Fruit fly (Drosophila melanogaster) whole organism, wandering third instar larva: ENCODE data around the gene Polr1B.

Source experiments
- Abd-B ChIP-seq: fragments of >200 bp; optimal IDR thresholded peaks from 2 replicates; lab custom pipeline; 2017; ENCODE audit warnings: missing biosample characterization, missing genetic modification characterization
- CG32264 ChIP-seq: fragments of 200-800 bp; sonication (Bioruptor generic); optimal IDR thresholded peaks from 2 replicates; lab custom pipeline; 2016; ENCODE audit warnings: missing biosample characterization, missing genetic modification characterization
- CG9705 ChIP-seq: fragments of 200-800 bp; sonication (Bioruptor generic); optimal IDR thresholded peaks from 2 replicates; lab custom pipeline; 2018; ENCODE audit warnings: missing biosample characterization, mild to moderate bottlenecking, missing genetic modification characterization
- CrebA ChIP-seq: fragments of 200-800 bp; sonication (Bioruptor generic); optimal IDR thresholded peaks from 2 replicates; lab custom pipeline; 2016; ENCODE audit warnings: missing biosample characterization, mild to moderate bottlenecking, missing genetic modification characterization, borderline replicate concordance
- Dfd ChIP-seq: fragments of >200 bp; optimal IDR thresholded peaks from 2 replicates; lab custom pipeline; 2017; ENCODE audit warnings: missing biosample characterization, missing genetic modification characterization
- Dif ChIP-seq: fragments of 200-275, 200-300 bp; sonication (Bioruptor generic); optimal IDR thresholded peaks from 2 replicates; lab custom pipeline; 2018; ENCODE audit warnings: missing biosample characterization, missing genetic modification characterization; ENCODE audit not compliant: partially characterized antibody
- GATAd ChIP-seq: sonication (Bioruptor generic); optimal IDR thresholded peaks from 2 replicates; lab custom pipeline; 2016; ENCODE audit warnings: missing biosample characterization, missing genetic modification characterization
- HLH106 ChIP-seq: fragments of 200-800 bp; optimal IDR thresholded peaks from 3 replicates; lab custom pipeline; 2019; ENCODE audit warnings: missing biosample characterization, mild to moderate bottlenecking, missing genetic modification characterization, moderate library complexity
- Hnf4 ChIP-seq: fragments of 200-800 bp; sonication (Bioruptor generic); optimal IDR thresholded peaks from 2 replicates; lab custom pipeline; 2016; ENCODE audit warnings: missing biosample characterization, mild to moderate bottlenecking, missing genetic modification characterization
- Hr78 ChIP-seq: fragments of >200 bp; optimal IDR thresholded peaks from 2 replicates; lab custom pipeline; 2017; ENCODE audit warnings: missing biosample characterization, missing genetic modification characterization
- Hr83 ChIP-seq: fragments of 200-300 bp; sonication (Bioruptor generic); optimal IDR thresholded peaks from 2 replicates; lab custom pipeline; 2016; ENCODE audit warnings: missing biosample characterization, mild to moderate bottlenecking, missing genetic modification characterization, moderate library complexity; ENCODE audit not compliant: poor library complexity, severe bottlenecking
- Jra ChIP-seq: sonication (Bioruptor generic); optimal IDR thresholded peaks from 2 replicates; lab custom pipeline; 2016; ENCODE audit warnings: missing biosample characterization, missing genetic modification characterization
- Mio ChIP-seq: sonication (Bioruptor generic); optimal IDR thresholded peaks from 2 replicates; lab custom pipeline; 2016; ENCODE audit warnings: missing biosample characterization, missing genetic modification characterization
- Myc ChIP-seq: fragments of >200 bp; optimal IDR thresholded peaks from 2 replicates; lab custom pipeline; 2017
- N ChIP-seq: fragments of >200 bp; optimal IDR thresholded peaks from 2 replicates; lab custom pipeline; 2018; ENCODE audit warnings: missing biosample characterization, missing external identifiers, missing genetic modification characterization
- OdsH ChIP-seq: fragments of 200-800 bp; sonication (Bioruptor generic); optimal IDR thresholded peaks from 2 replicates; lab custom pipeline; 2016; ENCODE audit warnings: missing biosample characterization, mild to moderate bottlenecking, missing genetic modification characterization
- Rel ChIP-seq, 2 experiments: fragments of 200-800 bp; sonication (Bioruptor generic) in 1 of 2; optimal IDR thresholded peaks; 2 replicates in 1 of 2; 3 replicates in 1 of 2; lab custom pipeline; 2016 to 2019; ENCODE audit warnings: mild to moderate bottlenecking in 2 of 2, missing biosample characterization in 2 of 2, missing genetic modification characterization in 2 of 2, moderate library complexity in 1 of 2
- Sp1 ChIP-seq: fragments of 200-800 bp; sonication (Bioruptor generic); optimal IDR thresholded peaks from 3 replicates; lab custom pipeline; 2019; ENCODE audit warnings: missing biosample characterization, mild to moderate bottlenecking, missing genetic modification characterization, moderate library complexity
- Vsx2 ChIP-seq: fragments of 200-300, 225-300 bp; sonication (Bioruptor generic); optimal IDR thresholded peaks from 2 replicates; lab custom pipeline; 2018; ENCODE audit warnings: missing biosample characterization, missing genetic modification characterization; ENCODE audit not compliant: partially characterized antibody
- br ChIP-seq: fragments of 200-800 bp; sonication (Bioruptor generic); optimal IDR thresholded peaks from 2 replicates; lab custom pipeline; 2016; ENCODE audit warnings: missing biosample characterization, missing genetic modification characterization
- brk ChIP-seq: fragments of 200-800 bp; sonication (Bioruptor generic); optimal IDR thresholded peaks from 2 replicates; lab custom pipeline; 2016; ENCODE audit warnings: missing biosample characterization, mild to moderate bottlenecking, missing genetic modification characterization
- dl ChIP-seq, 2 experiments: fragments of 175-275, 200-275 bp in 1 of 2; fragments of 200-275 bp in 1 of 2; sonication (Bioruptor generic); optimal IDR thresholded peaks; lab custom pipeline; 2018; ENCODE audit warnings: mild to moderate bottlenecking in 2 of 2, missing biosample characterization in 2 of 2, missing genetic modification characterization in 2 of 2, moderate library complexity in 2 of 2; ENCODE audit not compliant: partially characterized antibody in 2 of 2, insufficient read depth in 1 of 2
- dmrt93B ChIP-seq: fragments of 200-800 bp; sonication (Bioruptor generic); optimal IDR thresholded peaks from 2 replicates; lab custom pipeline; 2018; ENCODE audit warnings: missing biosample characterization, mild to moderate bottlenecking, missing genetic modification characterization
- dsf ChIP-seq: sonication (Bioruptor generic); optimal IDR thresholded peaks from 2 replicates; lab custom pipeline; 2016; ENCODE audit warnings: missing biosample characterization, missing genetic modification characterization, borderline replicate concordance
- ey ChIP-seq: fragments of 200-800 bp; sonication (Bioruptor generic); optimal IDR thresholded peaks from 2 replicates; lab custom pipeline; 2016; ENCODE audit warnings: missing biosample characterization, missing genetic modification characterization
- foxo ChIP-seq, 2 experiments: fragments of 200-800 bp; sonication (Bioruptor generic); optimal IDR thresholded peaks; 2 replicates in 1 of 2; 3 replicates in 1 of 2; lab custom pipeline; 2016 to 2017; ENCODE audit warnings: missing biosample characterization in 2 of 2, missing genetic modification characterization in 2 of 2
- fru ChIP-seq: fragments of 200-800 bp; sonication (Bioruptor generic); optimal IDR thresholded peaks from 3 replicates; lab custom pipeline; 2016; ENCODE audit warnings: missing biosample characterization, mild to moderate bottlenecking, missing genetic modification characterization
- h ChIP-seq: fragments of 200-800 bp; sonication (Bioruptor generic); optimal IDR thresholded peaks from 3 replicates; lab custom pipeline; 2016; ENCODE audit warnings: missing biosample characterization, mild to moderate bottlenecking, missing genetic modification characterization
- jim ChIP-seq: fragments of 175-275, 200-325 bp; sonication (Bioruptor generic); optimal IDR thresholded peaks from 2 replicates; lab custom pipeline; 2016; ENCODE audit warnings: missing biosample characterization, mild to moderate bottlenecking, missing genetic modification characterization
- lola ChIP-seq: fragments of >200 bp; optimal IDR thresholded peaks from 2 replicates; lab custom pipeline; 2017; ENCODE audit warnings: missing biosample characterization, missing genetic modification characterization
- pan ChIP-seq: fragments of >200 bp; optimal IDR thresholded peaks from 2 replicates; lab custom pipeline; 2017
- psq ChIP-seq: fragments of 200-800 bp; sonication (Bioruptor generic); optimal IDR thresholded peaks from 3 replicates; lab custom pipeline; 2017; ENCODE audit warnings: missing biosample characterization, mild to moderate bottlenecking, missing genetic modification characterization, moderate library complexity
- rgr ChIP-seq: fragments of 200-800 bp; sonication (Bioruptor generic); optimal IDR thresholded peaks from 3 replicates; lab custom pipeline; 2016; ENCODE audit warnings: missing biosample characterization, mild to moderate bottlenecking, missing genetic modification characterization
- sage ChIP-seq: fragments of 200-800 bp; sonication (Bioruptor generic); optimal IDR thresholded peaks from 2 replicates; lab custom pipeline; 2016; ENCODE audit warnings: missing biosample characterization, mild to moderate bottlenecking, missing genetic modification characterization
- sv ChIP-seq: fragments of 200-800 bp; sonication (Bioruptor generic); optimal IDR thresholded peaks from 3 replicates; lab custom pipeline; 2016; ENCODE audit warnings: missing biosample characterization, missing genetic modification characterization
- tai ChIP-seq: sonication (Bioruptor generic); optimal IDR thresholded peaks from 2 replicates; lab custom pipeline; 2016; ENCODE audit warnings: missing biosample characterization, missing genetic modification characterization
- usp ChIP-seq: fragments of >200 bp; optimal IDR thresholded peaks from 2 replicates; lab custom pipeline; 2017; ENCODE audit warnings: missing biosample characterization, missing genetic modification characterization
- woc ChIP-seq: sonication (Bioruptor generic); optimal IDR thresholded peaks from 2 replicates; lab custom pipeline; 2016; ENCODE audit warnings: missing biosample characterization, mild to moderate bottlenecking, missing genetic modification characterization

Gene Polr1B

dm6 chr2L:414593-415399 is 10.7 kb downstream of the Polr1B start, which contains the start of the genes AP-2alpha and ebi (continued):
- TF ChIP-seq sage (GFP tag; lab: Kevin White, UChicago) (no peak), Mio (GFP tag; lab: Kevin White, UChicago) (no peak), jim (GFP tag; lab: Kevin White, UChicago) (no peak), Sp1 (GFP tag; lab: Kevin White, UChicago) (peak; percentile 88), N (GFP tag; lab: Kevin White, UChicago) (no peak), sv (GFP tag; lab: Kevin White, UChicago) (peak; percentile 86), dsf (peak; percentile 69), lola (GFP tag; lab: Kevin White, UChicago) (no peak), dmrt93B (GFP tag; lab: Kevin White, UChicago) (peak; percentile 81), pan (lab: Kevin White, UChicago) (no peak), HLH106 (tag; lab: Kevin White, UChicago) (peak; percentile 88), h (GFP tag; lab: Kevin White, UChicago) (peak; percentile 89), fru (GFP tag; lab: Kevin White, UChicago) (peak; percentile 94), CG32264 (GFP tag; lab: Kevin White, UChicago) (peak; percentile 17), Vsx2 (GFP tag; lab: Kevin White, UChicago) (no peak), Hr78 (GFP tag; lab: Kevin White, UChicago) (no peak)

- TF ChIP-seq CrebA (GFP tag; lab: Kevin White, UChicago) (no peak), sage (GFP tag; lab: Kevin White, UChicago) (no peak), foxo (GFP tag; optimal IDR thresholded peaks at IDR 0.05; lab: Kevin White, UChicago) (peak; percentile 18 to 46), CG9705 (GFP tag; lab: Kevin White, UChicago) (peak; percentile 59), Dfd (GFP tag; lab: Kevin White, UChicago) (no peak), brk (no peak), br (GFP tag; lab: Kevin White, UChicago) (peak; percentile 74), lola (GFP tag; lab: Kevin White, UChicago) (no peak), pan (lab: Kevin White, UChicago) (no peak), dl (GFP tag; optimal IDR thresholded peaks at IDR 0.05; lab: Kevin White, UChicago; ENCODE audit: insufficient read depth in 1 of 2, partially characterized antibody in 2 of 2) (no peak), usp (GFP tag; lab: Kevin White, UChicago) (no peak), psq (GFP tag; lab: Kevin White, UChicago) (peak; percentile 51), N (GFP tag; lab: Kevin White, UChicago) (no peak), dsf (peak; percentile 67), Hnf4 (GFP tag; lab: Kevin White, UChicago) (peak; percentile 59), Mio (GFP tag; lab: Kevin White, UChicago) (no peak), tai (GFP tag; lab: Kevin White, UChicago) (no peak), ey (GFP tag; lab: Kevin White, UChicago) (peak; percentile 13), sv (GFP tag; lab: Kevin White, UChicago) (peak; percentile 68), Myc (lab: Kevin White, UChicago) (peak; percentile 41), dmrt93B (GFP tag; lab: Kevin White, UChicago) (peak; percentile 80), CG32264 (GFP tag; lab: Kevin White, UChicago) (peak; percentile 55), Hr78 (GFP tag; lab: Kevin White, UChicago) (no peak), Jra (peak; percentile 54), woc (GFP tag; lab: Kevin White, UChicago) (peak; percentile 53), Vsx2 (GFP tag; lab: Kevin White, UChicago) (no peak), OdsH (GFP tag; lab: Kevin White, UChicago) (peak; percentile 59), jim (GFP tag; lab: Kevin White, UChicago) (no peak), rgr (GFP tag; lab: Kevin White, UChicago) (peak; percentile 86), Sp1 (GFP tag; lab: Kevin White, UChicago) (peak; percentile 87), Rel (GFP tag; optimal IDR thresholded peaks at IDR 0.05; lab: Kevin White, UChicago) (no peak), Rel (tag; optimal IDR thresholded peaks at IDR 0.05; lab: Kevin White, UChicago) (peak; percentile 47), h (GFP tag; lab: Kevin White, UChicago) (peak; percentile 78), Dif (GFP tag; lab: Kevin White, UChicago) (no peak), HLH106 (tag; lab: Kevin White, UChicago) (peak; percentile 55), Abd-B (GFP tag; lab: Kevin White, UChicago) (no peak), Hr83 (GFP tag; lab: Kevin White, UChicago) (peak; percentile 79), fru (GFP tag; lab: Kevin White, UChicago) (peak; percentile 65), GATAd (GFP tag; lab: Kevin White, UChicago) (no peak)
Observed at dm6 chr2L:419620-420184, 15.6 kb downstream of the Polr1B start, which contains the start of the genes CG13690 and RpLP1. TSS of gene CG13690 (minus strand) at chr2L:419652. TSS of gene RpLP1 (plus strand) at chr2L:419952.
